7 worm cellular contexts compared by ENCODE assay signal in the genomic region with DNA sequence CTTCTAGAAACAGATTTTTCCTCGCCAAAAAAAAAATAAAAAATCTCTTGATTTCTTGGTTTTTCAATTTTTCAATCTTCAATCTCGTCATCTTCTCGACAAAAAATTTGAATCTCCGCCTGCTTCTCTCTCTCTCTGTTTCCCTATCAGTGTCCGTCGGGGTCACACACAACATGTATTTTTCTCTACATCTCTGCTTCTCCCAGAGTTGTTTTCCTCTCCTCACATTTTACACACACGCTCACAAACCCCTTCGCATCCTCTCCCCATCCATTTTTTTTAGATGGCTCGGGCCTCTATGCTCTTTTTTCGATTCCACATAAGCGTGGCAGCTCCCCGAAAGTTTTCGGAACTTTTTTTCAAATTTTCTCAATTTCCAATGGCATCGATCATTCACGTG.
TF ChIP-seq lines count a peak whose summit lies in the region.

No protein-coding gene starts in this region.

TF ChIP-seq in whole organism, L1 larva, 84 proteins besides CTCF, POLR2A, EP300 and RAD21 (continues in another document):
- TF ChIP-seq unc-130 (tag; optimal IDR thresholded peaks at IDR 0.05; lab: Kevin White, UChicago): peak; percentile 16
- no peak for TF ChIP-seq ama-1 (optimal IDR thresholded peaks at IDR 0.05; lab: Kevin White, UChicago)
- TF ChIP-seq elt-3 (tag; optimal IDR thresholded peaks at IDR 0.05; lab: Kevin White, UChicago): peak in 2 of 6 experiments; percentile 1 to 14
- peak; percentile 35 for TF ChIP-seq nhr-47 (tag; optimal IDR thresholded peaks at IDR 0.05; lab: Kevin White, UChicago)
- peak; percentile 73 for TF ChIP-seq nhr-71 (tag; optimal IDR thresholded peaks at IDR 0.05; lab: Kevin White, UChicago)
- peak; percentile 8 for TF ChIP-seq xbp-1 (tag; optimal IDR thresholded peaks at IDR 0.05; lab: Kevin White, UChicago)
- peak; percentile 85 for TF ChIP-seq lin-14 (GFP tag; optimal IDR thresholded peaks at IDR 0.05; lab: Kevin White, UChicago)
- no peak for TF ChIP-seq hlh-4 (tag; optimal IDR thresholded peaks at IDR 0.05; lab: Kevin White, UChicago)
- peak; percentile 25 for TF ChIP-seq nhr-77 (tag; optimal IDR thresholded peaks at IDR 0.05; lab: Kevin White, UChicago)
- TF ChIP-seq ceh-82 (tag; optimal IDR thresholded peaks at IDR 0.05; lab: Kevin White, UChicago): peak in 2 of 3 experiments; percentile 29 to 76
- TF ChIP-seq lin-15B (tag; optimal IDR thresholded peaks at IDR 0.05; lab: Kevin White, UChicago): peak; percentile 86
- no peak for TF ChIP-seq ceh-90 (tag; optimal IDR thresholded peaks at IDR 0.05; lab: Kevin White, UChicago)

TF ChIP-seq in whole organism, L2 larva, 48 proteins besides CTCF, POLR2A, EP300 and RAD21 (continues in another document):
- TF ChIP-seq unc-55 (GFP tag; optimal IDR thresholded peaks at IDR 0.05; lab: Kevin White, UChicago): peak; percentile 55
- peak; percentile 42 for TF ChIP-seq snpc-4 (tag; optimal IDR thresholded peaks at IDR 0.05; lab: Kevin White, UChicago)
- peak; percentile 64 for TF ChIP-seq fos-1 (tag; optimal IDR thresholded peaks at IDR 0.05; lab: Kevin White, UChicago)
- TF ChIP-seq ceh-82 (tag; optimal IDR thresholded peaks at IDR 0.05; lab: Kevin White, UChicago): no peak
- TF ChIP-seq peb-1 (tag; optimal IDR thresholded peaks at IDR 0.05; lab: Kevin White, UChicago): no peak
- TF ChIP-seq lin-13 (GFP tag; optimal IDR thresholded peaks at IDR 0.05; lab: Kevin White, UChicago): peak; percentile 44
- peak; percentile 75 for TF ChIP-seq nhr-129 (tag; optimal IDR thresholded peaks at IDR 0.05; lab: Kevin White, UChicago)
- TF ChIP-seq Y55F3AM.14 (GFP tag; optimal IDR thresholded peaks at IDR 0.05; lab: Kevin White, UChicago): no peak
- TF ChIP-seq egl-27 (tag; optimal IDR thresholded peaks at IDR 0.05; lab: Kevin White, UChicago): no peak
- TF ChIP-seq lsy-2 (tag; optimal IDR thresholded peaks at IDR 0.05; lab: Kevin White, UChicago): peak in 1 of 2 experiments; percentile 61
- TF ChIP-seq aly-2 (tag; optimal IDR thresholded peaks at IDR 0.05; lab: Kevin White, UChicago): no peak
- peak; percentile 44 for TF ChIP-seq F13H6.1 (tag; optimal IDR thresholded peaks at IDR 0.05; lab: Kevin White, UChicago)
- TF ChIP-seq C34F6.9 (tag; optimal IDR thresholded peaks at IDR 0.05; lab: Kevin White, UChicago): peak; percentile 45

TF ChIP-seq in whole organism, L3 larva, 47 proteins besides CTCF, POLR2A, EP300 and RAD21 (continues in another document):
- TF ChIP-seq nhr-43 (tag; optimal IDR thresholded peaks at IDR 0.05; lab: Kevin White, UChicago; ENCODE audit: poor library complexity, severe bottlenecking) (peak; percentile 26), ZK546.5 (tag; optimal IDR thresholded peaks at IDR 0.05; lab: Kevin White, UChicago) (no peak), nhr-77 (tag; optimal IDR thresholded peaks at IDR 0.05; lab: Kevin White, UChicago) (no peak), pqm-1 (tag; optimal IDR thresholded peaks at IDR 0.05; lab: Kevin White, UChicago) (no peak), elt-2 (tag; optimal IDR thresholded peaks at IDR 0.05; lab: Kevin White, UChicago) (peak; percentile 37), ama-1 (optimal IDR thresholded peaks at IDR 0.05; lab: Kevin White, UChicago) (peak; percentile 45), lin-39 (tag; optimal IDR thresholded peaks at IDR 0.05; lab: Kevin White, UChicago) (peak; percentile 36), jun-1 (tag; optimal IDR thresholded peaks at IDR 0.05; lab: Kevin White, UChicago) (no peak), mdl-1 (tag; optimal IDR thresholded peaks at IDR 0.05; lab: Kevin White, UChicago) (peak; percentile 25), unc-62 (GFP tag; optimal IDR thresholded peaks at IDR 0.05; lab: Kevin White, UChicago) (no peak), lin-15B (tag; optimal IDR thresholded peaks at IDR 0.05; lab: Kevin White, UChicago) (peak; percentile 97), snpc-4 (tag; optimal IDR thresholded peaks at IDR 0.05; lab: Kevin White, UChicago) (peak; percentile 13), egl-5 (tag; optimal IDR thresholded peaks at IDR 0.05; lab: Kevin White, UChicago) (no peak)

TF ChIP-seq in whole organism, L4 larva, 104 proteins besides CTCF, POLR2A, EP300 and RAD21 (continues in another document):
- no peak for TF ChIP-seq ama-1 (optimal IDR thresholded peaks at IDR 0.05; lab: Kevin White, UChicago)
- TF ChIP-seq hmg-1.1 (GFP tag; IDR thresholded peaks at IDR 0.05; lab: Robert Waterston, UW): peak; percentile 23; the same call in 1 of the 2 replicates
- TF ChIP-seq tra-1 (GFP tag; IDR thresholded peaks at IDR 0.05; lab: Robert Waterston, UW): peak; percentile 34; the same call in 1 of the 2 replicates
- peak; percentile 18 for TF ChIP-seq mxl-3 (GFP tag; optimal IDR thresholded peaks at IDR 0.05; lab: Kevin White, UChicago)
- TF ChIP-seq rbr-2 (tag; optimal IDR thresholded peaks at IDR 0.05; lab: Kevin White, UChicago): peak; percentile 15
- TF ChIP-seq ceh-20 (GFP tag; IDR thresholded peaks at IDR 0.05; lab: Robert Waterston, UW): 0 out of 2 replicates have a peak, but pooled peaks have one; percentile 10
- TF ChIP-seq mes-2 (tag; optimal IDR thresholded peaks at IDR 0.05; lab: Kevin White, UChicago; ENCODE audit: poor library complexity, severe bottlenecking): peak; percentile 39
- peak in 1 of 2 experiments; percentile 78 for TF ChIP-seq hif-1 (tag; optimal IDR thresholded peaks at IDR 0.05; lab: Kevin White, UChicago)
- TF ChIP-seq dve-1 (tag; optimal IDR thresholded peaks at IDR 0.05; lab: Kevin White, UChicago; ENCODE audit: insufficient read depth): peak; percentile 34
- peak in 1 of 2 experiments; percentile 34 for TF ChIP-seq daf-16 (GFP tag; optimal IDR thresholded peaks at IDR 0.05; lab: Kevin White, UChicago)
- peak; percentile 72 for TF ChIP-seq daf-16 (tag; optimal IDR thresholded peaks at IDR 0.05; lab: Kevin White, UChicago)

TF ChIP-seq in whole organism, late embryonic, 69 proteins besides CTCF, POLR2A, EP300 and RAD21:
- TF ChIP-seq ceh-18 (tag; optimal IDR thresholded peaks at IDR 0.05; lab: Kevin White, UChicago): peak; percentile 41
- no peak for TF ChIP-seq lim-6 (tag; optimal IDR thresholded peaks at IDR 0.05; lab: Kevin White, UChicago)
- peak; percentile 9 for TF ChIP-seq nfya-1 (tag; optimal IDR thresholded peaks at IDR 0.05; lab: Kevin White, UChicago)
- TF ChIP-seq unc-55 (GFP tag; optimal IDR thresholded peaks at IDR 0.05; lab: Kevin White, UChicago): peak; percentile 2

TF ChIP-seq in whole organism, mixed stage, embryonic, 35 proteins besides CTCF, POLR2A, EP300 and RAD21:
- no peak for TF ChIP-seq ceh-83 (GFP tag; optimal IDR thresholded peaks at IDR 0.05; lab: Kevin White, UChicago)
- no peak for TF ChIP-seq ceh-39 (tag; optimal IDR thresholded peaks at IDR 0.05; lab: Kevin White, UChicago)
- TF ChIP-seq mls-2 (tag; optimal IDR thresholded peaks at IDR 0.05; lab: Kevin White, UChicago): no peak
- TF ChIP-seq ham-2 (GFP tag; optimal IDR thresholded peaks at IDR 0.05; lab: Kevin White, UChicago): no peak
- peak; percentile 67 for TF ChIP-seq hlh-1 (tag; optimal IDR thresholded peaks at IDR 0.05; lab: Kevin White, UChicago)
- no peak for TF ChIP-seq nhr-76 (tag; optimal IDR thresholded peaks at IDR 0.05; lab: Kevin White, UChicago)
- no peak for TF ChIP-seq zip-8 (tag; optimal IDR thresholded peaks at IDR 0.05; lab: Kevin White, UChicago)
- TF ChIP-seq snpc-4 (tag; optimal IDR thresholded peaks at IDR 0.05; lab: Kevin White, UChicago): no peak
- TF ChIP-seq lsy-2 (tag; optimal IDR thresholded peaks at IDR 0.05; lab: Kevin White, UChicago): peak; percentile 6
- no peak for TF ChIP-seq blmp-1 (tag; optimal IDR thresholded peaks at IDR 0.05; lab: Kevin White, UChicago)
- TF ChIP-seq sptf-1 (tag; optimal IDR thresholded peaks at IDR 0.05; lab: Kevin White, UChicago): no peak
- TF ChIP-seq sem-2 (GFP tag; optimal IDR thresholded peaks at IDR 0.05; lab: Kevin White, UChicago): no peak
- no peak for TF ChIP-seq nhr-28 (tag; optimal IDR thresholded peaks at IDR 0.05; lab: Kevin White, UChicago)
- TF ChIP-seq unc-120 (tag; optimal IDR thresholded peaks at IDR 0.05; lab: Kevin White, UChicago; ENCODE audit: poor library complexity, severe bottlenecking): no peak

TF ChIP-seq in whole organism, young adult, 124 proteins besides CTCF, POLR2A, EP300 and RAD21:
- TF ChIP-seq cebp-1 (GFP tag; IDR thresholded peaks at IDR 0.05; lab: Robert Waterston, UW) (no peak), cebp-1 (tag; optimal IDR thresholded peaks at IDR 0.05; lab: Kevin White, UChicago) (peak; percentile 45), ets-4 (GFP tag; optimal IDR thresholded peaks at IDR 0.05; lab: Kevin White, UChicago) (no peak), ama-1 (optimal IDR thresholded peaks at IDR 0.05; lab: Kevin White, UChicago) (peak; percentile 49), ama-1 (GFP tag; optimal IDR thresholded peaks at IDR 0.05; lab: Kevin White, UChicago) (no peak), snpc-4 (GFP tag; optimal IDR thresholded peaks at IDR 0.05; lab: Kevin White, UChicago) (no peak), snpc-4 (tag; optimal IDR thresholded peaks at IDR 0.05; lab: Kevin White, UChicago) (peak in 1 of 4 experiments; percentile 5), F57A8.1 (GFP tag; optimal IDR thresholded peaks at IDR 0.05; lab: Kevin White, UChicago) (no peak), unc-130 (GFP tag; optimal IDR thresholded peaks at IDR 0.05; lab: Kevin White, UChicago) (no peak), rcor-1 (GFP tag; IDR thresholded peaks at IDR 0.05; lab: Robert Waterston, UW) (peak; percentile 24; the same call in 1 of the 2 replicates), nfya-2 (GFP tag; IDR thresholded peaks at IDR 0.05; lab: Robert Waterston, UW) (no peak), somi-1 (GFP tag; optimal IDR thresholded peaks at IDR 0.05; lab: Kevin White, UChicago) (peak; percentile 31), atf-7 (tag; optimal IDR thresholded peaks at IDR 0.05; lab: Kevin White, UChicago) (peak; percentile 12), egl-18 (GFP tag; IDR thresholded peaks at IDR 0.05; lab: Robert Waterston, UW) (no peak), F55B11.4 (tag; optimal IDR thresholded peaks at IDR 0.05; lab: Kevin White, UChicago; ENCODE audit: borderline replicate concordance, insufficient read depth) (no peak), nhr-80 (tag; optimal IDR thresholded peaks at IDR 0.05; lab: Kevin White, UChicago) (peak; percentile 58), cebp-2 (GFP tag; IDR thresholded peaks at IDR 0.05; lab: Robert Waterston, UW) (no peak), lin-54 (GFP tag; optimal IDR thresholded peaks at IDR 0.05; lab: Kevin White, UChicago) (peak; percentile 11), attf-5 (GFP tag; optimal IDR thresholded peaks at IDR 0.05; lab: Kevin White, UChicago) (peak; percentile 70), ZK185.1 (tag; optimal IDR thresholded peaks at IDR 0.05; lab: Kevin White, UChicago; ENCODE audit: poor library complexity, severe bottlenecking) (no peak), ceh-100 (GFP tag; IDR thresholded peaks at IDR 0.05; lab: Robert Waterston, UW) (no peak), hmg-1.2 (GFP tag; IDR thresholded peaks at IDR 0.05; lab: Robert Waterston, UW) (peak; percentile 51), snpc-1.1 (tag; optimal IDR thresholded peaks at IDR 0.05; lab: Kevin White, UChicago; ENCODE audit: insufficient read depth) (no peak)
